Worm (Caenorhabditis elegans): ENCODE measurements around the gene W03F9.9.

ce11 chrV:176870-177467, 38.3 kb downstream of the W03F9.9 start, which contains the start of gene cul-3:
- no peak for TF ChIP-seq ceh-13 (GFP tag; optimal IDR thresholded peaks at IDR 0.05)
- TF ChIP-seq ets-7 (tag; optimal IDR thresholded peaks at IDR 0.05): no peak
- TF ChIP-seq flt-1 (GFP tag; IDR thresholded peaks at IDR 0.05): no peak
- TF ChIP-seq sea-1 (GFP tag; conservative IDR thresholded peaks at IDR 0.05): no peak
- no peak for TF ChIP-seq ceh-36 (tag; optimal IDR thresholded peaks at IDR 0.05)
- no peak for TF ChIP-seq hnd-1 (tag; optimal IDR thresholded peaks at IDR 0.05)
- TF ChIP-seq ama-1 (optimal IDR thresholded peaks at IDR 0.05): no peak
- no peak for TF ChIP-seq hmbx-1 (tag; optimal IDR thresholded peaks at IDR 0.05)
- TF ChIP-seq pes-1 (GFP tag; IDR thresholded peaks at IDR 0.05): no peak
- TF ChIP-seq tbx-11 (GFP tag; IDR thresholded peaks at IDR 0.05): no peak
- TF ChIP-seq aly-1 (tag; optimal IDR thresholded peaks at IDR 0.05): no peak

All from whole organism, early embryonic.